Worm (Caenorhabditis elegans): ENCODE measurements around the gene nape-2.

DNA sequence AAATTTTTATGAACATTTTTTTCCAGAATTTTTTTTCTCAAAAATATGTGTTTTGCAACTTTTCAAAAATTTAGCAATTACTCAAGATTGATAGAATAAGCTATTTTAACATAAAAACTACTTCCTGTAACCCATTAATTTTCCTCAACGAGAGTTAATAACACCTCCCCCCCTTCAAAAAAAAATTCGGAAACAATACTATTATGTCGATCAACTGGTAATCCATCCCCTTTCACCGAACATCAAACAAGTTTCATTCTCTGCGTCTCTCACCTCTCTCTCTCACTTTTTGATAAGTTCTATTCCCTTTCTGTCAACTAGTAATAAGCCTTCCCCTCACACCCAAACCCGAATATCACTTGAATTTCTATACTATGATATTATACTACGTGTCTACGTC is 45.2 kb upstream of the nape-2 start, which contains the start of gene glct-6:
- TF ChIP-seq pqm-1 (tag; optimal IDR thresholded peaks at IDR 0.05) (no peak), egl-27 (tag; optimal IDR thresholded peaks at IDR 0.05) (no peak), alr-1 (tag; optimal IDR thresholded peaks at IDR 0.05; ENCODE audit: borderline replicate concordance) (no peak), nhr-85 (tag) (no peak), zag-1 (tag; optimal IDR thresholded peaks at IDR 0.05) (no peak), dpl-1 (GFP tag; optimal IDR thresholded peaks at IDR 0.05) (no peak)

Data from whole organism, L1 larva.